Fruit fly (Drosophila melanogaster) whole organism, pupa: ENCODE results near the gene CG13837.

Experiments
- CG14655 ChIP-seq: fragments of 200-800 bp; sonication (Bioruptor generic); optimal IDR thresholded peaks from 3 replicates; lab custom pipeline; 2017; ENCODE audit warnings: mild to moderate bottlenecking, missing biosample characterization, missing genetic modification reagents, missing genetic modification characterization
- CG15710 ChIP-seq: fragments of 200-800 bp; sonication (Bioruptor generic); optimal IDR thresholded peaks from 2 replicates; lab custom pipeline; 2018; ENCODE audit warnings: missing biosample characterization, mild to moderate bottlenecking, missing genetic modification characterization, moderate library complexity
- CG17806 ChIP-seq: fragments of 200-800 bp; sonication (Bioruptor generic); optimal IDR thresholded peaks from 2 replicates; lab custom pipeline; 2018; ENCODE audit warnings: missing biosample characterization, mild to moderate bottlenecking, missing genetic modification characterization, moderate library complexity
- CG9948 ChIP-seq: fragments of 200-800 bp; sonication (Bioruptor generic); optimal IDR thresholded peaks from 2 replicates; lab custom pipeline; 2018; ENCODE audit warnings: missing biosample characterization, mild to moderate bottlenecking, missing genetic modification characterization, moderate library complexity
- gl ChIP-seq: fragments of 200-800 bp; sonication (Bioruptor generic); optimal IDR thresholded peaks from 2 replicates; lab custom pipeline; 2018; ENCODE audit warnings: missing biosample characterization, mild to moderate bottlenecking, missing genetic modification characterization

dm6 chr3R:23013482-23013881 is 30.3 kb upstream of the CG13837 start:
- TF ChIP-seq gl (tag; lab: Kevin White, UChicago) (no peak), CG14655 (GFP tag; lab: Kevin White, UChicago) (no peak), CG17806 (tag; lab: Kevin White, UChicago) (no peak), CG15710 (no peak), CG9948 (tag; lab: Kevin White, UChicago) (no peak)
